Worm (Caenorhabditis elegans): ENCODE measurements around the gene F14D7.1.

DNA sequence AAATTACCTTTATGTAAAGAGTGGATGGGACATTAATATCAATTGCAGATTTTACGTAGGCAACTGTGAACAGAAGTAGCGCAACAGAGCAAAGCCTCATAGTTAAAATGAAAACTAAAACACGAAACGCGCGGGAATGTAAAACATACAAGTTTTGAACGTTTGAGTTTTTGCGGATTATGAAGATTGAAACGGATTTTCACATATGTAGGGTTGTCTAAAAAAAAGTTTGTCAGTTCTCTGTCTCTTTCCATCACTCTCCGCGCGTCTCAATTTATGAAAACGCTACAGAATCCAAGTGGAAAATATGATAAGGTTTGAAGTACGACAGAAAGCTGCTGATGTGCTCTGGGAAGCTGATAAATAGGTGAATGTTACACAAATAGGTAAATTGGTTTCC is 42.5 kb downstream of the F14D7.1 start, which contains the start of gene K02E11.3:
- no peak for TF ChIP-seq nhr-23 (tag; optimal IDR thresholded peaks at IDR 0.05)
- no peak for TF ChIP-seq snpc-4 (tag; optimal IDR thresholded peaks at IDR 0.05)
- TF ChIP-seq ceh-82 (tag; optimal IDR thresholded peaks at IDR 0.05) = no peak
- no peak for TF ChIP-seq nhr-12 (tag; optimal IDR thresholded peaks at IDR 0.05)
- TF ChIP-seq ZK546.5 (tag; optimal IDR thresholded peaks at IDR 0.05) = no peak
- no peak for TF ChIP-seq fos-1 (tag; optimal IDR thresholded peaks at IDR 0.05)
- TF ChIP-seq nhr-25 (tag; optimal IDR thresholded peaks at IDR 0.05) = no peak
- no peak for TF ChIP-seq nhr-237 (tag; optimal IDR thresholded peaks at IDR 0.05)
- TF ChIP-seq skn-1 (tag; optimal IDR thresholded peaks at IDR 0.05) = no peak
- no peak for TF ChIP-seq unc-39 (tag; optimal IDR thresholded peaks at IDR 0.05)
- no peak for TF ChIP-seq egl-27 (tag; optimal IDR thresholded peaks at IDR 0.05)
- no peak for TF ChIP-seq lsy-2 (tag; optimal IDR thresholded peaks at IDR 0.05)
- no peak for TF ChIP-seq ama-1 (optimal IDR thresholded peaks at IDR 0.05)
- no peak for TF ChIP-seq lin-39 (tag; optimal IDR thresholded peaks at IDR 0.05)
